Worm (Caenorhabditis elegans) whole organism, L3 larva: ENCODE measurements around the gene C54D10.10.

ENCODE experiments used
- ZK546.5 ChIP-seq: sonication (generic microtip); optimal IDR thresholded peaks from 2 replicates; lab custom pipeline; 2017; ENCODE audit warnings: missing biosample characterization, missing genetic modification characterization
- ama-1 ChIP-seq: fragments of 150-350 bp; optimal IDR thresholded peaks from 2 replicates; lab custom pipeline; 2018
- daf-12 ChIP-seq: fragments of 150-350 bp; optimal IDR thresholded peaks from 2 replicates; lab custom pipeline; 2014; ENCODE audit warnings: missing biosample characterization, missing genetic modification reagents, missing genetic modification characterization
- egl-27 ChIP-seq: sonication (generic microtip); optimal IDR thresholded peaks from 4 replicates; lab custom pipeline; 2017; ENCODE audit warnings: missing biosample characterization, missing genetic modification reagents, missing genetic modification characterization
- elt-2 ChIP-seq: sonication (generic microtip); optimal IDR thresholded peaks from 2 replicates; lab custom pipeline; 2016; ENCODE audit warnings: missing genetic modification reagents, mild to moderate bottlenecking, missing genetic modification characterization, missing compliant biosample characterization
- nhr-237 ChIP-seq: fragments of 150-350 bp; optimal IDR thresholded peaks from 2 replicates; lab custom pipeline; 2014; ENCODE audit warnings: missing biosample characterization, missing genetic modification characterization
- nhr-77 ChIP-seq: fragments of 150-350 bp; optimal IDR thresholded peaks from 2 replicates; lab custom pipeline; 2014; ENCODE audit warnings: missing biosample characterization, missing genetic modification characterization
- pha-4 ChIP-seq: fragments of 150-350 bp; optimal IDR thresholded peaks from 2 replicates; lab custom pipeline; 2014; ENCODE audit warnings: missing biosample characterization, missing genetic modification reagents, missing genetic modification characterization
- snpc-4 ChIP-seq: fragments of 150-350 bp; optimal IDR thresholded peaks from 2 replicates; lab custom pipeline; 2014; ENCODE audit warnings: missing biosample characterization, missing genetic modification characterization
- ztf-11 ChIP-seq: fragments of 150-350 bp; optimal IDR thresholded peaks from 2 replicates; lab custom pipeline; 2014; ENCODE audit warnings: missing biosample characterization, missing genetic modification characterization

- TF ChIP-seq ama-1 (lab: Kevin White, UChicago) (no peak), snpc-4 (tag; lab: Kevin White, UChicago) (no peak), ZK546.5 (tag; lab: Kevin White, UChicago) (no peak), elt-2 (tag; lab: Kevin White, UChicago) (peak; percentile 6), egl-27 (tag; lab: Kevin White, UChicago) (no peak), nhr-237 (tag; lab: Kevin White, UChicago) (no peak), ztf-11 (tag; lab: Kevin White, UChicago) (no peak), daf-12 (no peak), nhr-77 (tag; lab: Kevin White, UChicago) (no peak), pha-4 (tag; lab: Kevin White, UChicago) (peak; percentile 62)
These were observed 40.8 kb downstream of the C54D10.10 start for ce11 chrV:12408996-12409395.
